Worm (Caenorhabditis elegans): Measurements from ENCODE around the gene mab-9.
A peak's percentile ranks its signal among the peaks of the same experiment; 100 is the strongest.

mab-9 gene

DNA sequence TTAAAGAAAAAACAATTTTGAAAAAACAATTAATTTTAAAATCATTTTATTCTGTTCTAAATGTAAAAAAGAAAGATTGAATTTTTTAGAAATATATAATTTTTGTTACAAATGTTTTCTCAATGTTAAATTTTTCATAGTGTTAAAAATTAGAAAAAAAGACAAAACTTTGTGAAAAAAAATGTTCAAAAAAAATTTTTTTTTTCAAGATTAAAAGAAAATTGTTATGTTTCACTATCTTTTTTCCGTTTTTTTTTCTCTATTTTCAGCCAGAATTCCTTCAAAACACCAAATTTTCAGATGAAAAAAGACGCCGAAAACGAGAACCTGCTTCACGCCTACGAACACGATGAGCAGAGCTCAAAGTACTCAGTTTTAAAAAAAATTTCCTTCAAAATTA is 20.7 kb upstream of the mab-9 start, which contains the start of gene sms-5:
Gene sms-5 (plus strand): TSS at position 301 of the 400 bp plus-strand sequence.
- TF ChIP-seq snpc-1.1 (tag; optimal IDR thresholded peaks at IDR 0.05; ENCODE audit: insufficient read depth) (no peak), Y56A3A.18 (GFP tag; IDR thresholded peaks at IDR 0.05) (no peak), nhr-120 (GFP tag; IDR thresholded peaks at IDR 0.05) (no peak), ets-4 (GFP tag; optimal IDR thresholded peaks at IDR 0.05) (no peak), dpl-1 (GFP tag; optimal IDR thresholded peaks at IDR 0.05) (no peak), sdz-38 (tag; optimal IDR thresholded peaks at IDR 0.05) (no peak), lin-35 (GFP tag; optimal IDR thresholded peaks at IDR 0.05) (no peak), madf-6 (GFP tag; IDR thresholded peaks at IDR 0.05) (no peak), sptf-2 (GFP tag; optimal IDR thresholded peaks at IDR 0.05) (no peak), dox-1 (GFP tag; IDR thresholded peaks at IDR 0.05) (no peak), K12H6.12 (tag; optimal IDR thresholded peaks at IDR 0.05) (no peak), athp-1 (tag; optimal IDR thresholded peaks at IDR 0.05) (no peak), T07F8.4 (tag; optimal IDR thresholded peaks at IDR 0.05) (no peak), rec-8 (tag; optimal IDR thresholded peaks at IDR 0.05) (no peak), lsl-1 (GFP tag; optimal IDR thresholded peaks at IDR 0.05) (no peak)

DNA sequence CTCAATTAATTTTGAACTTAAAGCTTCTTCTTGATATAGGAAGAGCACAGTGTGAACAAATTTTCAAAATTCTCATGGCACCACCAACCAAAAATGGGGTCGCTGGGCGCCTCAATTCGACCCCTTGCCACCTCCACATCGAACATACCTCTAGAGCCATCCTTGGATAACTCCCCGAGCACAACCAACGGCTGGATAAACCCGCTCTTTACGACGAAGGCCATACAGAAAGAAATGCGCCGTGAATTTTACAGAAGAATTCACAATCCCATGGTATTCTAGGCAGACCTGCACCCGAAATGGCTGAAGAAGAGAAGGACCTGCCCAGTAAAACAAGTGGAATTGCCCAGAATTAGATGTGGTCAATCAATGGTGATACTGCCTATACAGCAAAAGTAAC is 13.2 kb upstream of the mab-9 start:
- no peak for TF ChIP-seq ceh-79 (tag; optimal IDR thresholded peaks at IDR 0.05)
- no peak for TF ChIP-seq Y67H2A.10 (GFP tag; conservative IDR thresholded peaks at IDR 0.05)
- no peak for TF ChIP-seq B0261.1 (tag; optimal IDR thresholded peaks at IDR 0.05)
- no peak for TF ChIP-seq ceh-40 (GFP tag; IDR thresholded peaks at IDR 0.05)
- no peak for TF ChIP-seq snpc-3.4 (tag; optimal IDR thresholded peaks at IDR 0.05)
- TF ChIP-seq akir-1 (GFP tag; optimal IDR thresholded peaks at IDR 0.05): no peak
- no peak for TF ChIP-seq F49E8.2 (tag; optimal IDR thresholded peaks at IDR 0.05; ENCODE audit: insufficient read depth)
- TF ChIP-seq nhr-179 (tag; optimal IDR thresholded peaks at IDR 0.05): no peak
- TF ChIP-seq madf-3 (GFP tag; IDR thresholded peaks at IDR 0.05): no peak
- no peak for TF ChIP-seq egl-18 (GFP tag; IDR thresholded peaks at IDR 0.05)
- no peak for TF ChIP-seq ccch-3 (GFP tag; optimal IDR thresholded peaks at IDR 0.05)
- no peak for TF ChIP-seq F33H1.4 (GFP tag; IDR thresholded peaks at IDR 0.05)
- no peak for TF ChIP-seq lsl-1 (GFP tag; optimal IDR thresholded peaks at IDR 0.05)
- no peak for TF ChIP-seq ceh-91 (GFP tag; IDR thresholded peaks at IDR 0.05)
- no peak for TF ChIP-seq lin-35 (GFP tag; optimal IDR thresholded peaks at IDR 0.05)
- no peak for TF ChIP-seq pbrm-1 (GFP tag; IDR thresholded peaks at IDR 0.05)
- no peak for TF ChIP-seq tlf-1 (GFP tag; optimal IDR thresholded peaks at IDR 0.05)

ce11 chrII:506069-506468 is 9.8 kb upstream of the mab-9 start:
- TF ChIP-seq hmg-20 (GFP tag; IDR thresholded peaks at IDR 0.05) (no peak), lsy-27 (tag; optimal IDR thresholded peaks at IDR 0.05; ENCODE audit: borderline replicate concordance, insufficient read depth) (no peak), ztf-18 (tag; optimal IDR thresholded peaks at IDR 0.05) (peak; percentile 34), hmg-1.2 (GFP tag; IDR thresholded peaks at IDR 0.05) (peak; percentile 90), ceh-100 (GFP tag; IDR thresholded peaks at IDR 0.05) (no peak), mxl-1 (tag; optimal IDR thresholded peaks at IDR 0.05) (no peak), efl-1 (GFP tag; optimal IDR thresholded peaks at IDR 0.05) (peak; percentile 56), nhr-80 (tag; optimal IDR thresholded peaks at IDR 0.05) (no peak), ztf-6 (GFP tag; IDR thresholded peaks at IDR 0.05) (no peak), snpc-4 (GFP tag; optimal IDR thresholded peaks at IDR 0.05) (no peak), snpc-4 (tag; optimal IDR thresholded peaks at IDR 0.05) (no peak), Y53F4B.3 (GFP tag; IDR thresholded peaks at IDR 0.05) (no peak), chd-7 (tag; optimal IDR thresholded peaks at IDR 0.05) (no peak), bed-2 (GFP tag; IDR thresholded peaks at IDR 0.05) (no peak), ceh-27 (GFP tag; optimal IDR thresholded peaks at IDR 0.05) (no peak), mcd-1 (GFP tag; IDR thresholded peaks at IDR 0.05) (peak; percentile 76)
